Fruit fly (Drosophila melanogaster): ENCODE data around the gene CG4789.

Gene CG4789

DNA sequence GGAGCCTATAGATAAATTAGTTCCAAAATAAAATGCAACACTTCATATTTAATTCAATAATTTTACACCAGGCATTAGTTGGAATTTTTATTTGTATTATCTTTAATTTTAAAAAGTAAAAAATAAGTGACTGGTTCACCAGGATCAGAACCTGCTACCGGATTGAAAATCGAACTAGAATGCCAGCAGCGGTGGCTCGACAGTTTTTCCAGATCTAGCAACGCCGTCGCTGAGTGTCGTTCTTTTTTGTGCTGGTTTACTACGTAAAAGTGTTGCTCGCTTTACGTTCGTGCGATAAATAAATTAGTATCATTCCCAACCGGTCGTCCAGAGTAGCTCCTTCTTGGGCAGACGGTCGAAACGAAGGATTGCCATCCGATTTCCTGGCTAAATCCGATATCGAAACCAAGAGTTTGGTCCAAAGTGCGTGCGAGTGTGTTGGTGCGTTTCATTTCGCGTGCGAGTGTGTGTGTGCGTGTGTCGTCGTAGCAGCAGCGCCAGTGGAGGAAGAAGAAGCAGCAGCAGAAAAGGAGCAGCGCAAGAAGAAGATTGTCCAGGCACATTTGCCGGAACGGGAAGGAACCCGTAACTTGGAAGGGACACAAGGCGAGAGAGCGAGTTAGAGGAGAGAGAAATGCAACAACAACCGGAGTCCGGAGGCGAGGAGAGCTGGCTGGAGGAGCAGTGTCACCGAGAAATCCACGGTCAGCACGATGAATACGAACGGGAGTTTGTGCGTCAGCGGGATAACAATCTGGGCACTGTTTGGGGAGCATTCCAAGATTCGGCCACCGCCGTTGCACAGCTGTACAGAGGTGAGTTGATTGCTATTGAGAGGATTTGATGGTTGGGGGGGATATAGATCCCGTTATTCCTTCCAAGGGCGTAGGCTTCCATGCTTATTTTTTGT is 8.6 kb upstream of the CG4789 start, which contains the start of gene CG4768:
Gene CG4768 (plus strand): TSS at position 200 of the 910 bp plus-strand sequence.
- TF ChIP-seq kay (GFP tag; optimal IDR thresholded peaks at IDR 0.05) (no peak), NFAT (GFP tag; IDR thresholded peaks at IDR 0.05) (no peak), Kr (GFP tag; optimal IDR thresholded peaks at IDR 0.05) (no peak), PHDP (tag; optimal IDR thresholded peaks at IDR 0.05) (no peak), CG14667 (GFP tag; IDR thresholded peaks at IDR 0.05) (no peak), Gsc (GFP tag; IDR thresholded peaks at IDR 0.05) (no peak), Dfd (GFP tag; optimal IDR thresholded peaks at IDR 0.05) (no peak), CG13123 (GFP tag; optimal IDR thresholded peaks at IDR 0.05) (no peak), abd-A (tag; optimal IDR thresholded peaks at IDR 0.05) (no peak), tx (GFP tag; optimal IDR thresholded peaks at IDR 0.05) (no peak), CG14441 (GFP tag; IDR thresholded peaks at IDR 0.05) (no peak), Neu2 (GFP tag; optimal IDR thresholded peaks at IDR 0.05; ENCODE audit: borderline replicate concordance) (no peak), row (GFP tag; IDR thresholded peaks at IDR 0.05) (peak; percentile 73), corto (GFP tag; optimal IDR thresholded peaks at IDR 0.05) (no peak), grn (GFP tag; optimal IDR thresholded peaks at IDR 0.05) (no peak), bigmax (GFP tag; optimal IDR thresholded peaks at IDR 0.05) (no peak), bab2 (GFP tag; optimal IDR thresholded peaks at IDR 0.05) (no peak), sisA (GFP tag; IDR thresholded peaks at IDR 0.05) (no peak), CG3838 (GFP tag; optimal IDR thresholded peaks at IDR 0.05) (no peak), CG7271 (tag; optimal IDR thresholded peaks at IDR 0.05) (no peak), YL-1 (GFP tag; optimal IDR thresholded peaks at IDR 0.05) (peak; percentile 10), stc (GFP tag; IDR thresholded peaks at IDR 0.05) (no peak), CG10209 (GFP tag; optimal IDR thresholded peaks at IDR 0.05) (no peak), CG2875 (GFP tag; optimal IDR thresholded peaks at IDR 0.05) (no peak), kni (GFP tag; optimal IDR thresholded peaks at IDR 0.05) (no peak), Med (GFP tag) (peak; percentile 66), NfI (GFP tag; optimal IDR thresholded peaks at IDR 0.05) (peak; percentile 19), CG16863 (GFP tag; optimal IDR thresholded peaks at IDR 0.05) (no peak), CG11093 (GFP tag; IDR thresholded peaks at IDR 0.05) (no peak), prd (optimal IDR thresholded peaks at IDR 0.05) (no peak), prd (GFP tag; IDR thresholded peaks at IDR 0.05) (0 out of 3 replicates have a peak, but pooled peaks have one; percentile 7), MBD-R2 (GFP tag; IDR thresholded peaks at IDR 0.05) (peak; percentile 33; the same call in 1 of the 2 replicates), ham (GFP tag; IDR thresholded peaks at IDR 0.05) (no peak), Dek (tag; optimal IDR thresholded peaks at IDR 0.05) (no peak), vvl (GFP tag; IDR thresholded peaks at IDR 0.05) (no peak), Sry-δ (GFP tag; optimal IDR thresholded peaks at IDR 0.05) (no peak), dan (GFP tag; IDR thresholded peaks at IDR 0.05) (no peak), HLH3B (GFP tag; IDR thresholded peaks at IDR 0.05) (no peak), CG10147 (GFP tag; optimal IDR thresholded peaks at IDR 0.05) (no peak), CG16779 (GFP tag; IDR thresholded peaks at IDR 0.05) (no peak), nerfin-2 (GFP tag; IDR thresholded peaks at IDR 0.05; ENCODE audit: partially characterized antibody) (no peak), CG17568 (GFP tag; optimal IDR thresholded peaks at IDR 0.05) (no peak), esg (GFP tag; conservative IDR thresholded peaks at IDR 0.05) (no peak), sens-2 (GFP tag; IDR thresholded peaks at IDR 0.05) (no peak), CG7786 (GFP tag; optimal IDR thresholded peaks at IDR 0.05) (no peak), CG3281 (GFP tag; optimal IDR thresholded peaks at IDR 0.05) (no peak), CG4282 (GFP tag; optimal IDR thresholded peaks at IDR 0.05) (no peak), CG1832 (GFP tag; optimal IDR thresholded peaks at IDR 0.05) (no peak), Usf (GFP tag; optimal IDR thresholded peaks at IDR 0.05) (no peak), gt (GFP tag; IDR thresholded peaks at IDR 0.05) (no peak), ara (GFP tag; IDR thresholded peaks at IDR 0.05) (no peak)

Measured in whole organism, embryonic.